Worm (Caenorhabditis elegans): ENCODE results near the gene unc-84.

- TF ChIP-seq nhr-232 (tag; optimal IDR thresholded peaks at IDR 0.05) (no peak), ceh-48 (tag; optimal IDR thresholded peaks at IDR 0.05) (no peak), pqm-1 (tag; optimal IDR thresholded peaks at IDR 0.05) (no peak), tbx-2 (tag; optimal IDR thresholded peaks at IDR 0.05) (no peak), syd-9 (tag; optimal IDR thresholded peaks at IDR 0.05) (no peak), che-1 (tag; optimal IDR thresholded peaks at IDR 0.05) (no peak), hlh-30 (tag; optimal IDR thresholded peaks at IDR 0.05; ENCODE audit: insufficient read depth) (no peak), pros-1 (tag; optimal IDR thresholded peaks at IDR 0.05) (no peak), pha-4 (tag; optimal IDR thresholded peaks at IDR 0.05) (no peak)
Measured at ce11 chrX:13566436-13566835, 18.1 kb upstream of the unc-84 start, which contains the start of gene R01E6.2.
